Worm (Caenorhabditis elegans): Measurements from ENCODE around the gene F07F6.2.

ce11 chrII:5449219-5449618 is 19.2 kb downstream of the F07F6.2 start:
- no peak for TF ChIP-seq snpc-4 (tag; optimal IDR thresholded peaks at IDR 0.05)
- TF ChIP-seq elt-1 (tag; optimal IDR thresholded peaks at IDR 0.05; ENCODE audit: borderline replicate concordance, insufficient read depth) = no peak
- no peak for TF ChIP-seq nhr-76 (tag; optimal IDR thresholded peaks at IDR 0.05)
- no peak for TF ChIP-seq lin-13 (tag; optimal IDR thresholded peaks at IDR 0.05)
- TF ChIP-seq nhr-237 (tag; optimal IDR thresholded peaks at IDR 0.05) = no peak
- no peak for TF ChIP-seq elt-3 (tag; optimal IDR thresholded peaks at IDR 0.05)
- TF ChIP-seq ztf-11 (tag; optimal IDR thresholded peaks at IDR 0.05) = no peak
- TF ChIP-seq mep-1 (tag; optimal IDR thresholded peaks at IDR 0.05) = no peak
- no peak for TF ChIP-seq nhr-2 (tag; optimal IDR thresholded peaks at IDR 0.05)
- TF ChIP-seq sptf-1 (tag; optimal IDR thresholded peaks at IDR 0.05) = no peak
- TF ChIP-seq unc-120 (tag; optimal IDR thresholded peaks at IDR 0.05; ENCODE audit: poor library complexity, severe bottlenecking) = no peak
- no peak for TF ChIP-seq cnd-1 (tag; optimal IDR thresholded peaks at IDR 0.05)
- peak; percentile 8 for TF ChIP-seq unc-62 (GFP tag; optimal IDR thresholded peaks at IDR 0.05)
